Worm (Caenorhabditis elegans) whole organism, L4/young adult: ENCODE measurements around the gene B0222.15.

Source experiments
- W03F9.2 ChIP-seq: fragments of 150-350 bp; optimal IDR thresholded peaks from 2 replicates; lab custom pipeline; 2014; ENCODE audit warnings: missing biosample characterization, missing genetic modification characterization
- him-1 ChIP-seq: sonication (generic microtip); optimal IDR thresholded peaks from 2 replicates; lab custom pipeline; 2016; ENCODE audit warnings: missing genotype, missing genetic modification reagents, missing genetic modification characterization, missing compliant biosample characterization

DNA sequence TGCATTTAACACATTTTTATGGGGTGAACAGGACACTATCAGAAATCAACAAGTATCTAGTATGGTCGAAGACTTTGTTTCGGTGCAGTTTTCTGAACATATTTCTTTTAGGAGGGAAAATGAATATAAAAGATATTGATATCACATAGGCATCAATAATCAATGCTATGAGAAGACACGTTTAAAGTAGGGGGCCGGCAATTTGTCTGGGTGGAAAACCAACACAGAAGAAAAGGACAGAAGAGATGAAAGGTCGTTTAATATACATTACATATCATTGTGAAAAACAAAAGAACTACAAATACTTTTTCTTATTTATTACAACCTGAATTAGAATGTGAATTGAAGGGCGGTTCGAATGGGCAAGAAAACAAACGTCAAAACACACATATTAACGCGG, 4.2 kb downstream of the B0222.15 start:
- TF ChIP-seq him-1 (no peak), W03F9.2 (no peak)
